Fruit fly (Drosophila melanogaster) whole organism, embryonic: Measurements from ENCODE around the gene CG1309.

Experiments used
- Asciz ChIP-seq: fragments of 200-800 bp; sonication (Bioruptor generic); optimal IDR thresholded peaks from 2 replicates; lab custom pipeline; 2017; ENCODE audit warnings: missing biosample characterization, mild to moderate bottlenecking, missing genetic modification characterization, missing genetic modification reagents
- CG15514 ChIP-seq: fragments of 200-800 bp; sonication (Bioruptor generic); optimal IDR thresholded peaks from 3 replicates; lab custom pipeline; 2017; ENCODE audit warnings: missing biosample characterization, missing genetic modification characterization, mild to moderate bottlenecking, moderate library complexity, missing genetic modification reagents
- CG15696 ChIP-seq: fragments of 200-800 bp; sonication (Bioruptor generic); optimal IDR thresholded peaks from 2 replicates; lab custom pipeline; 2019; ENCODE audit warnings: missing biosample characterization, mild to moderate bottlenecking, missing genetic modification characterization, moderate library complexity
- CG17186 ChIP-seq: fragments of 200-800 bp; sonication (Bioruptor generic); optimal IDR thresholded peaks from 3 replicates; lab custom pipeline; 2017; ENCODE audit warnings: missing biosample characterization, missing genetic modification reagents, missing genetic modification characterization
- CG17328 ChIP-seq: fragments of 200-800 bp; sonication (Bioruptor generic); IDR thresholded peaks from 2 replicates; pipeline ENCODE4 v1.3.6; 2022; ENCODE audit warnings: missing biosample characterization, missing genetic modification characterization
- CG2129 ChIP-seq: fragments of 200-800 bp; sonication (Bioruptor generic); IDR thresholded peaks from 2 replicates; pipeline ENCODE4 v1.3.6; 2022; ENCODE audit warnings: missing biosample characterization, missing genetic modification characterization; ENCODE audit not compliant: partially characterized antibody
- CG2202 ChIP-seq: fragments of 200-800 bp; sonication (Bioruptor generic); optimal IDR thresholded peaks from 2 replicates; lab custom pipeline; 2018; ENCODE audit warnings: missing biosample characterization, mild to moderate bottlenecking, missing genetic modification characterization
- CG3065 ChIP-seq: fragments of 200-800 bp; sonication (Bioruptor generic); optimal IDR thresholded peaks from 2 replicates; lab custom pipeline; 2016; ENCODE audit warnings: missing biosample characterization, missing genetic modification characterization
- CG31388 ChIP-seq: fragments of 200-800 bp; sonication (Bioruptor generic); optimal IDR thresholded peaks from 2 replicates; lab custom pipeline; 2016; ENCODE audit warnings: missing biosample characterization, missing genetic modification characterization
- CG32532 ChIP-seq: fragments of 200-800 bp; sonication (Bioruptor generic); IDR thresholded peaks from 2 replicates; pipeline ENCODE4 v1.3.6; 2022; ENCODE audit warnings: missing biosample characterization, missing genetic modification characterization
- CG3407 ChIP-seq: fragments of 200-800 bp; sonication (Bioruptor generic); optimal IDR thresholded peaks from 2 replicates; lab custom pipeline; 2018; ENCODE audit warnings: missing biosample characterization, mild to moderate bottlenecking, missing genetic modification characterization
- CG34224 ChIP-seq: fragments of 200-800 bp; sonication (Bioruptor generic); IDR thresholded peaks from 3 replicates; pipeline ENCODE4 v1.3.6; 2022; ENCODE audit warnings: missing biosample characterization, missing genetic modification characterization; ENCODE audit not compliant: partially characterized antibody
- CG3838 ChIP-seq: fragments of 200-800 bp; sonication (Bioruptor generic); optimal IDR thresholded peaks from 3 replicates; lab custom pipeline; 2016; ENCODE audit warnings: missing biosample characterization, missing genetic modification characterization
- CG4854 ChIP-seq: fragments of 200-800 bp; sonication (Bioruptor generic); optimal IDR thresholded peaks from 2 replicates; lab custom pipeline; 2016; ENCODE audit warnings: missing biosample characterization, missing genetic modification characterization, inconsistent platforms
- CG6791 ChIP-seq: fragments of 200-800 bp; sonication (Bioruptor generic); IDR thresholded peaks from 3 replicates; pipeline ENCODE4 v1.3.6; 2022; ENCODE audit warnings: missing biosample characterization, missing genetic modification characterization; ENCODE audit not compliant: partially characterized antibody
- CG7357 ChIP-seq: fragments of 200-800 bp; sonication (Bioruptor generic); IDR thresholded peaks from 3 replicates; pipeline ENCODE4 v1.3.6; 2022; ENCODE audit warnings: missing biosample characterization, missing genetic modification characterization
- CG7963 ChIP-seq: fragments of 200-800 bp; sonication (Bioruptor generic); IDR thresholded peaks from 3 replicates; pipeline ENCODE4 v1.3.6; 2022; ENCODE audit warnings: missing biosample characterization, missing genetic modification characterization; ENCODE audit not compliant: partially characterized antibody
- CG8089 ChIP-seq: fragments of 200-800 bp; sonication (Bioruptor generic); optimal IDR thresholded peaks from 3 replicates; lab custom pipeline; 2016; ENCODE audit warnings: missing biosample characterization, missing genetic modification characterization
- ERR ChIP-seq: fragments of 200-800 bp; sonication (Bioruptor generic); optimal IDR thresholded peaks from 2 replicates; lab custom pipeline; 2016; ENCODE audit warnings: missing biosample characterization, missing genetic modification characterization
- Fer3 ChIP-seq: fragments of 200-800 bp; sonication (Bioruptor generic); optimal IDR thresholded peaks from 2 replicates; lab custom pipeline; 2018; ENCODE audit warnings: missing biosample characterization, mild to moderate bottlenecking, missing genetic modification characterization, moderate library complexity
- H2.0 ChIP-seq: fragments of 200-800 bp; sonication (Bioruptor generic); IDR thresholded peaks from 2 replicates; pipeline ENCODE4 v1.3.6; 2022; ENCODE audit warnings: missing biosample characterization, missing genetic modification characterization
- HHEX ChIP-seq: fragments of 200-800 bp; sonication (Bioruptor generic); optimal IDR thresholded peaks from 3 replicates; lab custom pipeline; 2017; ENCODE audit warnings: missing biosample characterization, mild to moderate bottlenecking, missing genetic modification characterization, missing genetic modification reagents
- HLH4C ChIP-seq: fragments of 200-800 bp; sonication (Bioruptor generic); IDR thresholded peaks from 3 replicates; pipeline ENCODE4 v1.3.6; 2022; ENCODE audit warnings: missing biosample characterization, missing genetic modification characterization; ENCODE audit not compliant: partially characterized antibody
- Oaz ChIP-seq: fragments of 200-800 bp; sonication (Bioruptor generic); IDR thresholded peaks from 2 replicates; pipeline ENCODE4 v1.3.6; 2022; ENCODE audit warnings: missing biosample characterization, missing genetic modification characterization
- Rx ChIP-seq: fragments of 200-800 bp; sonication (Bioruptor generic); IDR thresholded peaks from 2 replicates; pipeline ENCODE4 v1.3.6; 2022; ENCODE audit warnings: missing biosample characterization, missing genetic modification characterization
- Side ChIP-seq: fragments of 200-800 bp; sonication (Bioruptor generic); optimal IDR thresholded peaks from 2 replicates; lab custom pipeline; 2016; ENCODE audit warnings: missing biosample characterization, missing genetic modification characterization
- Stat92E ChIP-seq, 3 experiments: fragments of >200 bp in 2 of 3; fragments of 200-800 bp in 1 of 3; sonication (Bioruptor generic) in 1 of 3; optimal IDR thresholded peaks; 2 replicates each; lab custom pipeline; 2017 to 2019; ENCODE audit warnings: missing biosample characterization in 3 of 3, missing genetic modification characterization in 3 of 3, mild to moderate bottlenecking in 1 of 3, moderate library complexity in 1 of 3
- az2 ChIP-seq: fragments of 200-800 bp; sonication (Bioruptor generic); optimal IDR thresholded peaks from 3 replicates; lab custom pipeline; 2016; ENCODE audit warnings: missing biosample characterization, missing genetic modification characterization
- cg ChIP-seq: fragments of 200-800 bp; sonication (Bioruptor generic); optimal IDR thresholded peaks from 3 replicates; lab custom pipeline; 2019; ENCODE audit warnings: missing biosample characterization, mild to moderate bottlenecking, missing genetic modification characterization, moderate library complexity
- chinmo ChIP-seq: fragments of 200-800 bp; sonication (Bioruptor generic); IDR thresholded peaks from 4 replicates; pipeline ENCODE4 v1.3.6; 2022; ENCODE audit warnings: missing biosample characterization, missing genetic modification characterization; ENCODE audit not compliant: partially characterized antibody
- chm ChIP-seq: fragments of 200-800 bp; sonication (Bioruptor generic); IDR thresholded peaks from 2 replicates; pipeline ENCODE4 v1.3.6; 2022; ENCODE audit warnings: missing biosample characterization, missing genetic modification characterization
- ci ChIP-seq: fragments of 200-800 bp; sonication (Bioruptor generic); IDR thresholded peaks from 3 replicates; pipeline ENCODE4 v1.3.6; 2022; ENCODE audit warnings: missing biosample characterization, missing genetic modification characterization
- corto ChIP-seq: fragments of 200-800 bp; sonication (Bioruptor generic); optimal IDR thresholded peaks from 2 replicates; lab custom pipeline; 2016; ENCODE audit warnings: missing biosample characterization, mild to moderate bottlenecking, missing genetic modification characterization, moderate library complexity
- da ChIP-seq: fragments of 200-800 bp; sonication (Bioruptor generic); optimal IDR thresholded peaks from 2 replicates; lab custom pipeline; 2016; ENCODE audit warnings: missing biosample characterization, missing genetic modification characterization
- disco-r ChIP-seq: fragments of 200-800 bp; sonication (Bioruptor generic); optimal IDR thresholded peaks from 2 replicates; lab custom pipeline; 2016; ENCODE audit warnings: missing biosample characterization, missing genetic modification characterization
- exex ChIP-seq: fragments of 200-800 bp; sonication (Bioruptor generic); optimal IDR thresholded peaks from 4 replicates; lab custom pipeline; 2018; ENCODE audit warnings: missing biosample characterization, mild to moderate bottlenecking, missing genetic modification characterization, moderate library complexity
- fd3F ChIP-seq: fragments of 200-800 bp; sonication (Bioruptor generic); optimal IDR thresholded peaks from 2 replicates; lab custom pipeline; 2018; ENCODE audit warnings: missing biosample characterization, mild to moderate bottlenecking, missing genetic modification characterization, moderate library complexity
- lmd ChIP-seq: fragments of 200-800 bp; sonication (Bioruptor generic); IDR thresholded peaks from 2 replicates; pipeline ENCODE4 v1.3.6; 2022; ENCODE audit warnings: missing biosample characterization, missing genetic modification characterization
- mam ChIP-seq: fragments of 200-800 bp; sonication (Bioruptor generic); optimal IDR thresholded peaks from 3 replicates; lab custom pipeline; 2016; ENCODE audit warnings: missing biosample characterization, missing genetic modification characterization
- phol ChIP-seq: fragments of 200-800 bp; sonication (Bioruptor generic); optimal IDR thresholded peaks from 3 replicates; lab custom pipeline; 2018; ENCODE audit warnings: missing biosample characterization, mild to moderate bottlenecking, missing genetic modification characterization, moderate library complexity
- pnt ChIP-seq: fragments of 200-800 bp; sonication (Bioruptor generic); optimal IDR thresholded peaks from 3 replicates; lab custom pipeline; 2016; ENCODE audit warnings: missing biosample characterization, missing genetic modification characterization
- repo ChIP-seq: fragments of 200-800 bp; sonication (Bioruptor generic); optimal IDR thresholded peaks from 2 replicates; lab custom pipeline; 2016; ENCODE audit warnings: missing biosample characterization, missing genetic modification characterization
- schlank ChIP-seq: fragments of 200-800 bp; sonication (Bioruptor generic); optimal IDR thresholded peaks from 2 replicates; lab custom pipeline; 2018; ENCODE audit warnings: missing biosample characterization, mild to moderate bottlenecking, missing genetic modification characterization
- shn ChIP-seq: fragments of 200-800 bp; sonication (Bioruptor generic); optimal IDR thresholded peaks from 3 replicates; lab custom pipeline; 2016; ENCODE audit warnings: missing biosample characterization, missing genetic modification characterization
- slbo ChIP-seq: fragments of 200-800 bp; sonication (Bioruptor generic); IDR thresholded peaks from 2 replicates; pipeline ENCODE4 v1.3.6; 2022; ENCODE audit warnings: missing biosample characterization, missing genetic modification characterization
- sr ChIP-seq: fragments of 200-800 bp; sonication (Bioruptor generic); IDR thresholded peaks from 3 replicates; pipeline ENCODE4 v1.3.6; 2022; ENCODE audit warnings: missing biosample characterization, missing genetic modification characterization
- wor ChIP-seq: fragments of 200-800 bp; sonication (Bioruptor generic); IDR thresholded peaks from 2 replicates; pipeline ENCODE4 v1.3.6; 2022; ENCODE audit warnings: missing biosample characterization, missing genetic modification characterization
- z ChIP-seq: fragments of 200-800 bp; sonication (Bioruptor generic); IDR thresholded peaks from 3 replicates; pipeline ENCODE4 v1.3.6; 2022; ENCODE audit warnings: missing biosample characterization, missing genetic modification characterization
- zfh1 ChIP-seq: fragments of 200-800 bp; sonication (Bioruptor generic); IDR thresholded peaks from 3 replicates; pipeline ENCODE4 v1.3.6; 2022; ENCODE audit warnings: missing biosample characterization, missing genetic modification characterization

The CG1309 gene

DNA sequence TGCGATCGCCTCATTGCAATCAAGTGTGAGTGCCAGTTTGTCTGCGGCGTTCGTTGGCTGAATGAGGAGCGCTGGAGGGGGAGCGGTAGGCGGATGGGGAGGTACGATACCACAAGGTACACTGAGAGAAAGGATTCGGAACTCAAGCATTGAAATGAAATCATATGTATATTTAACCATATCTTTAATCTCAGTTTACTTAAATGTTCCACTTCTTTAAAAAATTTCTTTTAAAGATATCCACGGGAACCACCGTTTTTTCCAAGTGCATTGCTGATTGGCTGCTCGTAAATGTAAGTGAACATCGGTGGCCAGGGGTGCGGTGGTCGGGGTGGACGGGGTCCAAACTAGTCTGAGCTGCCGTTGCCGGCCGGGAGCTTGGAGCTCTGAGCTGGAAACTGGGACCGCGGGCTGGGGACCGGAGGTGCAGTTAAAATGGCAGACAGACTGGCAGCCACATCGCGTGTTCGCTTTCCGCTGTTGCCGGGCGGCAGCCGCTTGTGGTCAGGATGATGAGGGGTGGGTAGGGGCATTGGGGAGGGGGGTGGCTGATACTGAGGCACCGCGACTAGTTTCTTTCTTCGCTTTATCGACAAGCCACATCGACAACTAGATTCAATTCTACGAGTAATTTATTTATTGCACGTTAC, 30.9 kb upstream of the CG1309 start:
- TF ChIP-seq CG15514 (peak; percentile 77), az2 (GFP tag; lab: Kevin White, UChicago) (peak; percentile 97), corto (GFP tag; lab: Kevin White, UChicago) (peak; percentile 83), Stat92E (GFP tag; optimal IDR thresholded peaks at IDR 0.05; lab: Kevin White, UChicago) (peak in 1 of 3 experiments; percentile 93), CG2202 (tag; lab: Kevin White, UChicago) (peak; percentile 96), CG34224 (no peak), CG31388 (GFP tag; lab: Kevin White, UChicago) (peak; percentile 93), schlank (tag; lab: Kevin White, UChicago) (peak; percentile 71), lmd (GFP tag; lab: Robert Waterston, UW) (peak; percentile 97), CG2129 (GFP tag; lab: Robert Waterston, UW) (no peak), CG32532 (peak; percentile 85), cg (GFP tag; lab: Kevin White, UChicago) (peak; percentile 27), exex (tag; lab: Kevin White, UChicago) (peak; percentile 51), disco-r (peak; percentile 87), CG3407 (GFP tag; lab: Kevin White, UChicago) (peak; percentile 96), shn (peak; percentile 95), CG4854 (GFP tag; lab: Kevin White, UChicago) (peak; percentile 87), wor (GFP tag; lab: Robert Waterston, UW) (peak; percentile 95), mam (GFP tag; lab: Kevin White, UChicago) (peak; percentile 89), Rx (GFP tag; lab: Robert Waterston, UW) (peak; percentile 96), ERR (GFP tag; lab: Kevin White, UChicago) (peak; percentile 91), CG17186 (peak; percentile 87), HLH4C (GFP tag; lab: Robert Waterston, UW) (no peak), chinmo (GFP tag; lab: Robert Waterston, UW) (no peak), fd3F (GFP tag; lab: Kevin White, UChicago) (peak; percentile 84), zfh1 (GFP tag; lab: Robert Waterston, UW) (peak; percentile 98), CG7357 (GFP tag; lab: Robert Waterston, UW) (peak; percentile 90), sr (GFP tag; lab: Robert Waterston, UW) (peak; percentile 89), CG17328 (GFP tag; lab: Robert Waterston, UW) (peak; percentile 99), Asciz (GFP tag; lab: Kevin White, UChicago) (peak; percentile 95), H2.0 (GFP tag; lab: Robert Waterston, UW) (peak; percentile 96), Oaz (GFP tag; lab: Robert Waterston, UW) (peak; percentile 91), Fer3 (peak; percentile 91), HHEX (GFP tag; lab: Kevin White, UChicago) (peak; percentile 94), CG7963 (no peak), z (GFP tag; lab: Robert Waterston, UW) (peak; percentile 73), chm (GFP tag; lab: Robert Waterston, UW) (peak; percentile 98), CG6791 (GFP tag; lab: Robert Waterston, UW) (no peak), CG3838 (GFP tag; lab: Kevin White, UChicago) (peak; percentile 87), repo (GFP tag; lab: Kevin White, UChicago) (peak; percentile 88), CG15696 (peak; percentile 87), slbo (GFP tag; lab: Robert Waterston, UW) (peak; percentile 92), Side (GFP tag; lab: Kevin White, UChicago) (peak; percentile 94), da (GFP tag; lab: Kevin White, UChicago) (peak; percentile 83), CG3065 (GFP tag; lab: Kevin White, UChicago) (peak; percentile 89), CG8089 (GFP tag; lab: Kevin White, UChicago) (peak; percentile 96), pnt (GFP tag; lab: Kevin White, UChicago) (peak; percentile 95), ci (GFP tag; lab: Robert Waterston, UW) (peak; percentile 99), phol (tag; lab: Kevin White, UChicago) (peak; percentile 96)
